Worm (Caenorhabditis elegans) whole organism, midembryonic: Measurements from ENCODE around the gene H20J04.1.

Experiments used
- T22C8.4 ChIP-seq: fragments of 200-800 bp; sonication (Bioruptor generic); IDR thresholded peaks from 2 replicates; pipeline ENCODE4 v1.3.6; 2022; ENCODE audit warnings: missing genetic modification characterization, missing compliant biosample characterization
- cog-1 ChIP-seq: sonication (generic microtip); optimal IDR thresholded peaks from 2 replicates; lab custom pipeline; 2016; ENCODE audit warnings: missing genetic modification characterization, missing compliant biosample characterization
- flt-1 ChIP-seq: fragments of 200-800 bp; sonication (Bioruptor generic); IDR thresholded peaks from 2 replicates; pipeline ENCODE4 v1.3.6; 2022; ENCODE audit warnings: missing genetic modification characterization, missing compliant biosample characterization
- klf-2 ChIP-seq: fragments of 200-800 bp; sonication (Bioruptor generic); conservative IDR thresholded peaks from 2 replicates; pipeline ENCODE4 v1.3.6; 2022; ENCODE audit warnings: missing genetic modification reagents, missing genetic modification characterization, missing compliant biosample characterization
- med-1 ChIP-seq: sonication (generic microtip); optimal IDR thresholded peaks from 2 replicates; lab custom pipeline; 2017; ENCODE audit warnings: missing genetic modification characterization, mild to moderate bottlenecking, missing compliant biosample characterization, antibody characterized with exemption, missing genetic modification reagents; ENCODE audit not compliant: insufficient read depth
- ref-1 ChIP-seq: fragments of 200-800 bp; sonication (Bioruptor generic); conservative IDR thresholded peaks from 2 replicates; pipeline ENCODE4 v1.3.6; 2022; ENCODE audit warnings: missing genetic modification reagents, missing genetic modification characterization, missing compliant biosample characterization
- tab-1 ChIP-seq: fragments of 200-800 bp; sonication (Bioruptor generic); IDR thresholded peaks from 2 replicates; pipeline ENCODE4 v1.3.6; 2022; ENCODE audit warnings: missing genetic modification characterization, missing compliant biosample characterization
- ztf-23 ChIP-seq: fragments of 200-800 bp; sonication (Bioruptor generic); IDR thresholded peaks from 2 replicates; pipeline ENCODE4 v1.3.6; 2022; ENCODE audit warnings: missing genetic modification reagents, missing genetic modification characterization, missing compliant biosample characterization
- ztf-29 ChIP-seq: fragments of 200-800 bp; sonication (Bioruptor generic); IDR thresholded peaks from 2 replicates; pipeline ENCODE4 v1.3.6; 2022; ENCODE audit warnings: missing genetic modification reagents, missing genetic modification characterization, missing compliant biosample characterization

The H20J04.1 gene

DNA sequence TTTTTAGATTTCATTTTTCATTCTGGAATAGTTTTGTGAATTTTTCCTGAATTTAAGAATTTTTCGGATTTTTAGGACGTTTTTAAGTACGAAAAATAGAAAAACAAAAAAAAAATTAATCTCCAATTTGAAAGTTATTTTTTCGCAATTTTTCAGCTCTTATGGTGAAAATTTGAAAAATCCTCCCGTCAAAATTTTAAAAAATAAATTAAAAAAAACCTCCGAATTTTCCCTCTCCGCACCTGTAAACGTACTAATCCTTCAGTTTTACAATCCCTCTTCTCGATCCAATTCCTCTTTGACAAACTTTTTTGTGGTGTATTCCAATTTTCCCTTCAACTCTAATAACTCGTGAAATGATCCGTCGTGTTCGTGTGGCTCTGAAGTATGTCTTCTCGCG is 22.8 kb downstream of the H20J04.1 start, which contains the start of gene B0286.1:
Gene B0286.1 (plus strand): TSS at position 301 of the 400 bp plus-strand sequence.
- TF ChIP-seq ztf-23 (GFP tag; lab: Robert Waterston, UW), result no peak
- TF ChIP-seq ref-1 (GFP tag; lab: Robert Waterston, UW), result no peak

DNA sequence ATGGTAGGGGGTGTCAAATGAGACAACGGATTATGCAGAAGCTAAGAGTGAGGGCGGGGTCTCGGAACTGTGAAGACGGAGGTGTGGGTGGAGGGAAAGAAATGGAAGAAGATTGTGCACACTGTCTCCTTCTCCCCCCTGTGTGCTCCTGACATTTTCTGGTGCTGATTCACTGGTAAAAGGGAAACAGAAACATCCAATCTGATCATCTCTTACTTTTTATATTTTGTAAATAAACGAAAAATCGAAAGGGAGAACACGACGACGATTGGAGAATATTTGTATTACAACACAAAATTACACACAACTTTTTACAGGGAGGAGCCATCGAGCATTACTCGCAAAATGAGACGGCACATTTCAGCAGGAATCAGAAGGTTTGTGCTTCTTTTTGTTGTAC is 27.9 kb downstream of the H20J04.1 start, which contains the start of gene fkh-6:
Gene fkh-6 (minus strand): TSS at position 101 of the 400 bp plus-strand sequence.
- TF ChIP-seq ref-1 (GFP tag; lab: Robert Waterston, UW) (no peak), cog-1 (tag; lab: Kevin White, UChicago) (no peak), T22C8.4 (GFP tag; lab: Robert Waterston, UW) (no peak), ztf-23 (GFP tag; lab: Robert Waterston, UW) (no peak), med-1 (no peak), ztf-29 (GFP tag; lab: Robert Waterston, UW) (no peak), flt-1 (GFP tag; lab: Robert Waterston, UW) (no peak), klf-2 (GFP tag; lab: Robert Waterston, UW) (no peak), tab-1 (GFP tag; lab: Robert Waterston, UW) (no peak)

DNA sequence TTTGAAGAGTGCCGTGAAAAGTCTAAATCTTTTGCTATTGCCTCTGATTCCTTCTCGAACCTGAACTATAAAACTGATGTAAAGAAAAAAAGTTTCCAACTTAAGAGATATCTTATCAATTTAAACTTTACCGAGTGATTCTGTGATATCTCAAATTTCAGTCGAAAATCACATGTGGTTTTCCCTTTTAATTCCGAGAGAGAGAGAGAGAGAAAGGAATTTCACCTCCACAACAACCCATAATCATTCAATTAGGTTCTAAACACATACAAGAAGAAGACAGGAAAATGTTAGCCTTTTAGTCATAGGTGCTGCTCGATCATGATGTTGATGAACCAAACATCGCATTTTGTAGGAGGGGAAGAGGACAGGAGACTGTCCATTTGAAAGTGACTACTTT is 35.7 kb downstream of the H20J04.1 start:
- TF ChIP-seq ref-1 (GFP tag; lab: Robert Waterston, UW) (no peak), T22C8.4 (GFP tag; lab: Robert Waterston, UW) (no peak), cog-1 (tag; lab: Kevin White, UChicago) (no peak), med-1 (no peak)

DNA sequence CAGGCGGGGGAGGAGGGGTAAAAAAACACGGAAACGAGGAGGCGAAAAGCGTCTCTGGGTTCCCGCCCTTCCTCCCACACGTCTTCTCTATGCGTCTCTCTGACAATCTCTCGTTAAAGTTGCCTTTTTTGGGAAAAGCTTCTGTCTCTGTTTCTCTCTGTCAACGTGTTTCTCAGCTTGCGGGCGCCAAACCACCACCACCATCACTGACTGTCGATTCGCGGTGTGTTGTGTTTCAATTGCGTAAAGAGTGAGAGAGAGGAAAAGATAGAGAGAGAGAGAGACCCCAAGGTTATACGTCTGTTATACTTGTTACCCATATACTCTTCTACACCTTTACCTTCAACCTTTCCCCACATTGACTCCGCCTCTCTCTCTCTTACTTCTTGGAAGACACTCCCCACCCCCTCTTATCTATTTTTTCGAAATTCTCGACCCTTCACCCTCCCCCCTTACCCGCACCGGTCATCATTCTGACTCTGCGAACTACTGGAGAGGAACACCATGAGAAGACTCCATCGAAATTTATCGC is 37.2 kb downstream of the H20J04.1 start, which contains the start of gene mlt-7:
Gene mlt-7 (plus strand): TSS at position 482 of the 532 bp plus-strand sequence.
- TF ChIP-seq flt-1 (GFP tag; lab: Robert Waterston, UW), result no peak
- TF ChIP-seq ztf-29 (GFP tag; lab: Robert Waterston, UW), result no peak
- TF ChIP-seq tab-1 (GFP tag; lab: Robert Waterston, UW), result no peak
- no peak for TF ChIP-seq ref-1 (GFP tag; lab: Robert Waterston, UW)
- TF ChIP-seq T22C8.4 (GFP tag; lab: Robert Waterston, UW), result no peak
- TF ChIP-seq cog-1 (tag; lab: Kevin White, UChicago), result no peak
- no peak for TF ChIP-seq med-1
- no peak for TF ChIP-seq ztf-23 (GFP tag; lab: Robert Waterston, UW)

DNA sequence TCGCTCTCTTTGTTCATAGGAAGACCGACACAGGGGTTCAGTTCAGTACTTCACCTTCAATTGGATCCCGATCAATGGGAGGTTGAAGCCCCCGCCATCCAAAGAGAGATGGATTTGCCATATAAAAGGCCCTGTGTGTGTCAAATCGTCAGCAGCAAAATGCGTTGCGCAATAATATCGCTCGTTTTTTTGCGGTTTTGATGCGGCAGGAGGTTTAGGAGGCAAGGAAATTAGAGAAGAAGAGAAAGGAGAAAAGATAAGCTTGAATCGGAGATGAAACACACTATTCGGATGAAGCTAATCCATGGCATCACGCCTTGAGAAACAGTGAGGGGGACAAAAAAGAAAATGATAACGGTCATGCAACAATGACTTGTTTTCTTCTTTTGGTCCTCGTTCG is 39.0 kb downstream of the H20J04.1 start:
- TF ChIP-seq ref-1 (GFP tag; lab: Robert Waterston, UW), result no peak
- TF ChIP-seq T22C8.4 (GFP tag; lab: Robert Waterston, UW), result no peak
- TF ChIP-seq ztf-29 (GFP tag; lab: Robert Waterston, UW), result no peak
- TF ChIP-seq klf-2 (GFP tag; lab: Robert Waterston, UW), result no peak
- no peak for TF ChIP-seq tab-1 (GFP tag; lab: Robert Waterston, UW)
- no peak for TF ChIP-seq med-1
- TF ChIP-seq cog-1 (tag; lab: Kevin White, UChicago), result no peak
- TF ChIP-seq flt-1 (GFP tag; lab: Robert Waterston, UW), result no peak
- TF ChIP-seq ztf-23 (GFP tag; lab: Robert Waterston, UW), result no peak

DNA sequence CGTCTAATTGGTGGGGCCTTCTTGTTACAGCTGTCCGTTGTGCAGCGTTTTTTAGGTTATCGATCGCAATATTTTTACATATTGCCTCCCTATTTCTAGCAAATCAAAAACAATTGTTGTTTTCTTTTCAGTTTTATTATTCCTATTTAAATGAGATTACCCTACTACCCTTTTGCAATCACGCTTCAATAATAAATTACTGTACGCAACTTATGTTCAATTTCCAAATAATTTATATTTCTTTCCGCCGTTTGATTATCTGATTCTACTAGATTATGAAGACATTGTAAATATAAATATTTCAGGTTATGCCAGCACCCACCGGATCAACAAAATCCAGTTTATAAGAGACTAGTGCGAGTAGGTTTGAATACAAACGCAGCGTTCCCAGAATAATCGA is 49.9 kb downstream of the H20J04.1 start, which contains the start of gene ZK430.5:
Gene ZK430.5 (plus strand): TSS at position 301 of the 400 bp plus-strand sequence.
- TF ChIP-seq tab-1 (GFP tag; lab: Robert Waterston, UW), result no peak
- TF ChIP-seq cog-1 (tag; lab: Kevin White, UChicago), result no peak
- no peak for TF ChIP-seq T22C8.4 (GFP tag; lab: Robert Waterston, UW)
- no peak for TF ChIP-seq ref-1 (GFP tag; lab: Robert Waterston, UW)
- TF ChIP-seq ztf-29 (GFP tag; lab: Robert Waterston, UW), result no peak
- TF ChIP-seq med-1, result no peak
- no peak for TF ChIP-seq klf-2 (GFP tag; lab: Robert Waterston, UW)
- no peak for TF ChIP-seq flt-1 (GFP tag; lab: Robert Waterston, UW)
- TF ChIP-seq ztf-23 (GFP tag; lab: Robert Waterston, UW), result no peak
